Worm (Caenorhabditis elegans): Measurements from ENCODE around the gene Y54G11A.9.

Gene Y54G11A.9

DNA sequence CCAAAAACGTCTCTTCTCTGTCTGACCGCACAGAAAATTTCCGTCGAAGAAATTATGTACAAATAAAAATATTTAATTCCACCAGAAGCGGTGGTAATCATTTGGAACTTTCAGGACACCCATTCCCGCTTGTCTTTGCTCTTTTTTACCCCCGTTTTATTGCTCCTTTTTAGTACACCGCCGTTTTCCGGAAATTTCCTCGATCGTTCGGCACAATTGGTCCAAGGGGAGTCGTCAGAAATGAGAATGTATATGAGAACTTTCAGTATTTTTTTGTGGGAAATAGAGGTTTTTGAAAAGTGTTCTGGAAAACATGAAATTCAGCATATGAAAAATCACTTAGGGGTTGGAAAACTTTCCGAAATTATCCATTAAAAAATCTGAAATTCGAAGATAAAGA, 34.5 kb upstream of the Y54G11A.9 start:
- TF ChIP-seq nhr-80 (tag; optimal IDR thresholded peaks at IDR 0.05) (no peak), nhr-120 (GFP tag; IDR thresholded peaks at IDR 0.05) (no peak), F57C9.4 (tag; optimal IDR thresholded peaks at IDR 0.05) (no peak), let-526 (GFP tag; IDR thresholded peaks at IDR 0.05) (no peak), B0019.2 (GFP tag; conservative IDR thresholded peaks at IDR 0.05) (no peak), hmg-20 (GFP tag; IDR thresholded peaks at IDR 0.05) (no peak)

DNA sequence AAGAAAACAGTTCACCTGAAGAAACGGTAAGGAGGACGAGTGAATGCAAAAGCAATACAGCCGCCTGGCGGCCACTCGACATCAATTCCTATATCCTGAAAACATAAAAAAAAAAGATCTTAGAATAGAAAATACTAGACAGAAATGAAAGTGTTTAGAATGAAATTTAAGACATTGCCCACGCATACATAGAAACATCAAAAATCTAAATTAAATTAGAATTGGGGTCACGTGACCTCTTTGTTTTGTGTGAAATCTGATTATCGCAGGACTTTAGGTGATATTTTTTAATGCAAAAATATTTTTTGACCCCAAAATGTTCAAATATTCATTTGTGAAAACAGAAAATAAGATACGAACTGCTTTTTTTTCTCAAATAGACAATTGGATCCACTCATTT, 31.6 kb upstream of the Y54G11A.9 start, which contains the start of gene acr-20:
TSS of gene acr-20 (minus strand) at position 101 of the 400 bp plus-strand sequence.
- no peak for TF ChIP-seq rpc-1 (optimal IDR thresholded peaks at IDR 0.05)
- no peak for TF ChIP-seq rpc-1 (tag; optimal IDR thresholded peaks at IDR 0.05)
- TF ChIP-seq Y67H2A.10 (GFP tag; conservative IDR thresholded peaks at IDR 0.05), result no peak
- TF ChIP-seq lsl-1 (GFP tag; optimal IDR thresholded peaks at IDR 0.05), result no peak
- TF ChIP-seq mes-4 (tag; optimal IDR thresholded peaks at IDR 0.05), result no peak
- TF ChIP-seq ets-4 (GFP tag; optimal IDR thresholded peaks at IDR 0.05), result no peak
- no peak for TF ChIP-seq nhr-90 (tag; optimal IDR thresholded peaks at IDR 0.05)
- no peak for TF ChIP-seq fkh-3 (tag; optimal IDR thresholded peaks at IDR 0.05)
- no peak for TF ChIP-seq F23B12.7 (tag; optimal IDR thresholded peaks at IDR 0.05; ENCODE audit: insufficient read depth)
- no peak for TF ChIP-seq B0261.1 (tag; optimal IDR thresholded peaks at IDR 0.05)
- no peak for TF ChIP-seq mel-28 (tag; optimal IDR thresholded peaks at IDR 0.05; ENCODE audit: borderline replicate concordance)
- TF ChIP-seq lsy-27 (tag; optimal IDR thresholded peaks at IDR 0.05; ENCODE audit: borderline replicate concordance, insufficient read depth), result no peak
- no peak for TF ChIP-seq let-607 (tag; optimal IDR thresholded peaks at IDR 0.05)
- TF ChIP-seq K12H6.12 (tag; optimal IDR thresholded peaks at IDR 0.05), result no peak

DNA sequence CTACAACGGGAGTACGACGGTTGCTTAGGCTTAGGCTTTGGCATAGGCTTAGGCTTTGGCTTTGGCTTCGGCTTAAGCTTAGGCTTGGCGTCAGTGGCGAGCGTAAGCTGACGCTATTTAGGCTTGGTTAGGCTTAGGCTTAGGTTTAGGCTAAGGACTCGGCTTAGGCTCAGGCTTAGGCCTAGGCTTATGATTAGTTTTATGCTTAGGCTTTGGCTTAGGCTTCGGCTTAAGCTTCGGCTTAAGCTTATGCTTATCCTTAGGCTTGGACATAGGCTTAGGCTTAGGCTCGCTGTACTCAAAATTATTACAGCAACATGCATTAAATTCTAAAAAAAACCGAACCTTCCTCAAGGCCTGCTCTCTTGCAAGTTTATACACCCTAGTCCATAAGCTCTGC, 28.4 kb upstream of the Y54G11A.9 start:
- no peak for TF ChIP-seq die-1 (tag; optimal IDR thresholded peaks at IDR 0.05)
- TF ChIP-seq F57A8.1 (GFP tag; optimal IDR thresholded peaks at IDR 0.05), result no peak
- TF ChIP-seq unc-130 (GFP tag; optimal IDR thresholded peaks at IDR 0.05), result no peak
- no peak for TF ChIP-seq ztf-25 (GFP tag; IDR thresholded peaks at IDR 0.05)
- TF ChIP-seq tlf-1 (GFP tag; optimal IDR thresholded peaks at IDR 0.05), result no peak
- no peak for TF ChIP-seq B0019.2 (GFP tag; conservative IDR thresholded peaks at IDR 0.05)
- TF ChIP-seq dox-1 (GFP tag; IDR thresholded peaks at IDR 0.05), result no peak
- TF ChIP-seq egrh-3 (GFP tag; IDR thresholded peaks at IDR 0.05), result no peak
- TF ChIP-seq rpc-1 (optimal IDR thresholded peaks at IDR 0.05), result no peak
- no peak for TF ChIP-seq rpc-1 (tag; optimal IDR thresholded peaks at IDR 0.05)
- TF ChIP-seq gei-17 (GFP tag; optimal IDR thresholded peaks at IDR 0.05), result no peak
- no peak for TF ChIP-seq Y53F4B.3 (GFP tag; IDR thresholded peaks at IDR 0.05)
- TF ChIP-seq attf-5 (GFP tag; optimal IDR thresholded peaks at IDR 0.05), result no peak
- TF ChIP-seq ZK185.1 (tag; optimal IDR thresholded peaks at IDR 0.05; ENCODE audit: poor library complexity, severe bottlenecking), result no peak
- no peak for TF ChIP-seq hlh-12 (tag; optimal IDR thresholded peaks at IDR 0.05)
- TF ChIP-seq dpff-1 (tag; optimal IDR thresholded peaks at IDR 0.05), result no peak
- TF ChIP-seq pbrm-1 (GFP tag; IDR thresholded peaks at IDR 0.05), result no peak

DNA sequence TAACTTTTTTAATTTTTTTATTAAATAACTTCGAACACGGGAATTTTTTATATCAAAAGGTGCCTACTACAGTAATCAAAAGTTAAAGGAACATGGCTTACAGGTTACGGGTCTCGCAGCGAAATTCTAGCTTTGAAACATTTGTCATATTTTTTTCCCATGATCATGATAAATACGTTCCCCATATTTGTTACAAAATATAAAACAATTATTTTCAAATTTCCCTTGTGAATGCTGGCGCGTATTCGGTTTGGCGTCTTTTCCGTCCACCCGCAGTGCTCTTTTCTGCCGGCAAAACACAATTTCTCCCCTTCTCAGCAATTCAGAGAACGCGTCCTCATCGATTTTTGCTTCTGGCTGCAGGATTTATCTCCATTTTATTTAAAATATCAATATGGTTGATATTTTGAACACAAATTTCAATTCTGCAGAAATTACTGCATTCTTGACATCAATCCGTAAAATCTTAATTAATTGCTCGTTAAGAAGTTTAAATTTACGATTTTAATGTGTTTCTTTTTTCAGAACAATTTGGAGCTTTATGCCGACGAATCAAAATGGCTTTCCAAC, 19.0 kb upstream of the Y54G11A.9 start, which contains the start of gene imb-2:
TSS of gene imb-2 (plus strand) at position 520 of the 570 bp plus-strand sequence.
- TF ChIP-seq rpc-1 (optimal IDR thresholded peaks at IDR 0.05) (no peak), rpc-1 (tag; optimal IDR thresholded peaks at IDR 0.05) (no peak), unc-130 (GFP tag; optimal IDR thresholded peaks at IDR 0.05) (peak; percentile 12), D2030.7 (GFP tag; IDR thresholded peaks at IDR 0.05) (peak; percentile 40; the same call in 1 of the 2 replicates), aptf-2 (GFP tag; conservative IDR thresholded peaks at IDR 0.05) (no peak), snpc-4 (GFP tag; optimal IDR thresholded peaks at IDR 0.05) (no peak), snpc-4 (tag; optimal IDR thresholded peaks at IDR 0.05) (peak in 2 of 4 experiments; percentile 20 to 38), lin-40 (tag; optimal IDR thresholded peaks at IDR 0.05) (peak; percentile 36), lir-1 (GFP tag; conservative IDR thresholded peaks at IDR 0.05) (no peak), F39B2.1 (GFP tag; IDR thresholded peaks at IDR 0.05) (no peak), let-526 (GFP tag; IDR thresholded peaks at IDR 0.05) (no peak), madf-6 (GFP tag; IDR thresholded peaks at IDR 0.05) (peak; percentile 84), hlh-12 (tag; optimal IDR thresholded peaks at IDR 0.05) (no peak), K12H6.12 (tag; optimal IDR thresholded peaks at IDR 0.05) (peak; percentile 60), attf-5 (GFP tag; optimal IDR thresholded peaks at IDR 0.05) (peak; percentile 89), mel-28 (tag; optimal IDR thresholded peaks at IDR 0.05; ENCODE audit: borderline replicate concordance) (no peak), hmg-1.2 (GFP tag; IDR thresholded peaks at IDR 0.05) (peak; percentile 10; the same call in 1 of the 2 replicates), bed-2 (GFP tag; IDR thresholded peaks at IDR 0.05) (no peak)
